Worm (Caenorhabditis elegans): ENCODE results near the gene math-24.

DNA sequence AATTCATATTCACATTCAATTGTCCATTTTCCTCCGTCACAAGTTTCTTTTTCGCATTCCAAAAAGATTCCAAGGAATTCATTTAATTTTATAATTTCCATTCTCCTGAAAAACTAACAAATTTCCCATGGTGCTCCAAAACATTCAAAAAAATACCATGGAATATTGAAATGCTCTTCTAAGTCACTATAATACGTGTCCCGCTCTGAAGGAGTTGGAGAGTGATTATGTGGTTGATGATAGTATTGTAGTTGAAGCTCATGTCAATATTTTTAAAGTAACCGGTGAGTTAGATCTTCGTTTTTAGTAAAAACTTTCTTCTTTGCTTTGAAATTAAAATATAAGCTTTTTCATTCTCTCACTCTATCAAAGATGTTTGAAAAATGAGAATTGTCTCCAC is 9.4 kb upstream of the math-24 start, which contains the start of gene math-9:
- TF ChIP-seq nhr-10 (tag; optimal IDR thresholded peaks at IDR 0.05) (no peak), fos-1 (tag; optimal IDR thresholded peaks at IDR 0.05) (no peak)

All from whole organism, L2 larva.